Worm (Caenorhabditis elegans) whole organism, late embryonic: ENCODE results near the gene slc-5A12.

ENCODE experiments used
- Y22D7AL.16 ChIP-seq: sonication (generic microtip); optimal IDR thresholded peaks from 2 replicates; lab custom pipeline; 2016; ENCODE audit warnings: missing genetic modification characterization, missing compliant biosample characterization
- ceh-19 ChIP-seq: fragments of 200-800 bp; sonication (Bioruptor generic); optimal IDR thresholded peaks from 2 replicates; lab custom pipeline; 2018; ENCODE audit warnings: mild to moderate bottlenecking, missing genetic modification characterization, missing compliant biosample characterization
- ceh-9 ChIP-seq: sonication (generic microtip); optimal IDR thresholded peaks from 2 replicates; lab custom pipeline; 2016; ENCODE audit warnings: mild to moderate bottlenecking, missing genetic modification characterization, inconsistent platforms, missing compliant biosample characterization
- ets-4 ChIP-seq: sonication (generic microtip); optimal IDR thresholded peaks from 2 replicates; lab custom pipeline; 2016; ENCODE audit warnings: missing genetic modification characterization, missing compliant biosample characterization
- fax-1 ChIP-seq: sonication (generic microtip); optimal IDR thresholded peaks from 2 replicates; lab custom pipeline; 2016; ENCODE audit warnings: missing genotype, missing genetic modification characterization, missing compliant biosample characterization
- fkh-10 ChIP-seq: fragments of 150-350 bp; optimal IDR thresholded peaks from 2 replicates; lab custom pipeline; 2014; ENCODE audit warnings: missing biosample characterization, missing genetic modification reagents, missing genetic modification characterization
- nfya-1 ChIP-seq: sonication (generic microtip); optimal IDR thresholded peaks from 2 replicates; lab custom pipeline; 2017; ENCODE audit warnings: missing genetic modification characterization, mild to moderate bottlenecking, missing compliant biosample characterization, antibody characterized with exemption, moderate library complexity
- pha-4 ChIP-seq: fragments of 150-350 bp; optimal IDR thresholded peaks from 2 replicates; lab custom pipeline; 2018; ENCODE audit warnings: missing biosample characterization, missing genetic modification reagents, missing genetic modification characterization
- rnt-1 ChIP-seq: sonication (generic microtip); optimal IDR thresholded peaks from 2 replicates; lab custom pipeline; 2016; ENCODE audit warnings: missing genetic modification characterization, missing compliant biosample characterization

DNA sequence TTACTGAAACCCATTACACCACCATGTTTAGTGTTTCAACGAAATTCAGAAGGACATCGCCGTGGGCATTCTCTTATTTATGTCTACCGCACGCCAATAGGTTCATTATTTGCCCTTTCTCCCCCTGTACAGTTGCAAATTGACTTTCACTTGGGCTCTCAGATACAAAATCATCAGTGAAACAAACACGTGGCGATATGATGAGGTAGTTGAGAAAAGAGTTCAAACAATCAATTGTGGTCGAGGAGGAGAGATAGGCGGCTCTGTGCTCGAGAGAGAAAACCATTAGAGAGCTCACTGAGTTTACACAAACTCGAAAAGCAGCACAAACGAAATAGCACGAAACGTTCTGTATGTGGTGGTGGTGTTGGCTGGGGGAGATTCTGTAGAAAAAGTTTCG lies 19.9 kb downstream of the slc-5A12 start:
- TF ChIP-seq Y22D7AL.16 (tag; lab: Kevin White, UChicago) (no peak), nfya-1 (no peak), rnt-1 (no peak), fax-1 (tag; lab: Kevin White, UChicago) (no peak), pha-4 (tag; lab: Kevin White, UChicago) (no peak), ceh-9 (tag; lab: Kevin White, UChicago) (no peak), fkh-10 (GFP tag; lab: Kevin White, UChicago) (no peak), ets-4 (tag; lab: Kevin White, UChicago) (no peak), ceh-19 (GFP tag; lab: Kevin White, UChicago) (no peak)
